Worm (Caenorhabditis elegans) whole organism, L4/young adult: ENCODE data around the gene swsn-4.

Experiments
- W03F9.2 ChIP-seq: fragments of 150-350 bp; optimal IDR thresholded peaks from 2 replicates; lab custom pipeline; 2014; ENCODE audit warnings: missing biosample characterization, missing genetic modification characterization
- dao-5 ChIP-seq: sonication (generic microtip); optimal IDR thresholded peaks from 2 replicates; lab custom pipeline; 2016; ENCODE audit warnings: missing genotype, missing genetic modification characterization, moderate library complexity, missing compliant biosample characterization
- him-1 ChIP-seq: sonication (generic microtip); optimal IDR thresholded peaks from 2 replicates; lab custom pipeline; 2016; ENCODE audit warnings: missing genotype, missing genetic modification reagents, missing genetic modification characterization, missing compliant biosample characterization

Gene swsn-4

ce11 chrIV:11105724-11106123, 20.1 kb upstream of the swsn-4 start, which contains the start of gene srlf-24:
Gene srlf-24 (minus strand): TSS chrIV:11105824.
- TF ChIP-seq W03F9.2 (tag; lab: Kevin White, UChicago) (no peak), him-1 (tag; lab: Kevin White, UChicago) (no peak), dao-5 (tag; lab: Kevin White, UChicago) (no peak)

- TF ChIP-seq dao-5 (tag; lab: Kevin White, UChicago) (no peak), W03F9.2 (tag; lab: Kevin White, UChicago) (no peak), him-1 (tag; lab: Kevin White, UChicago) (no peak)
Observed at ce11 chrIV:11109771-11110170, 16.1 kb upstream of the swsn-4 start, which contains the start of gene pigk-1. Gene pigk-1 (minus strand): TSS chrIV:11110018.

ce11 chrIV:11110995-11111619, 14.7 kb upstream of the swsn-4 start, which contains the start of gene rps-5:
Gene rps-5 (minus strand): TSS chrIV:11111045.
- no peak for TF ChIP-seq dao-5 (tag; lab: Kevin White, UChicago)
- TF ChIP-seq W03F9.2 (tag; lab: Kevin White, UChicago), result peak; percentile 71

ce11 chrIV:11111898-11112297, 13.9 kb upstream of the swsn-4 start:
- TF ChIP-seq dao-5 (tag; lab: Kevin White, UChicago) (no peak), W03F9.2 (tag; lab: Kevin White, UChicago) (no peak), him-1 (tag; lab: Kevin White, UChicago) (no peak)

- TF ChIP-seq W03F9.2 (tag; lab: Kevin White, UChicago) (no peak), him-1 (tag; lab: Kevin White, UChicago) (no peak), dao-5 (tag; lab: Kevin White, UChicago) (no peak)
Observed at ce11 chrIV:11112641-11113040, 13.2 kb upstream of the swsn-4 start, which contains the start of gene clc-9. Gene clc-9 (plus strand): TSS chrIV:11112941.

DNA sequence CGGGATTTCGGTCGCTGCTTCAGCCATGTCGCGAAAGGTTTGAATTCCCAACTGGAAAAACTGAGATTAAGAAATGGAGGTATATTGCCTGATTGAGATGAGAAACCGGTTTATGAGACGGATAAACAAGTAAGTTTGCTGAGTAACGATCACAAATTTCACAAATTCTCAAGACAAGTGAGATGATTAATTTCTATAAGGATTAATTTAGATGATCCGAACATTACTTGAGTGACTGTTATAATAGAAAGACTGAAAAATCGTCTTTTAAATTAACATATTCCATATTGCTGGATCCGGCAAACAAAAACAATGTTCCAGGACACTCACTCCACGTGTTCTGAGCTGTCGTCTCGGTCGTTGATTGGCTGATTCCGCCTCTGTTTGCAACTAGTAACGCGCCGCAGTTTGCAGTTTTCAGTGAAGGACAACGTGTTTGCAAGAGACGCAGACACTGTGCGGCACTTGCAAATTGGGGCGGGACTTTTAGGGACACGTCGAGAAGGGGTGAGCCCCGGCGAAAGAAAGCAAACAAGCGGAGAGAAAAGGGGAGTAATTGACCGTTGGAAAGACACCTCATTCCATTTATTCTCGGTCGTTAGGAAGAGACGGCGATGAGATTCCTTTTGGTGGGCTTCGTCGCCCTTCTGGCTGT, 6.9 kb upstream of the swsn-4 start, which contains the start of the genes imp-2 and enpl-1:
Gene imp-2 (minus strand): TSS at position 51 of the 655 bp plus-strand sequence.
Gene enpl-1 (plus strand): TSS at position 462 of the 655 bp plus-strand sequence.
- TF ChIP-seq W03F9.2 (tag; lab: Kevin White, UChicago) (peak; percentile 45), him-1 (tag; lab: Kevin White, UChicago) (no peak), dao-5 (tag; lab: Kevin White, UChicago) (no peak)

DNA sequence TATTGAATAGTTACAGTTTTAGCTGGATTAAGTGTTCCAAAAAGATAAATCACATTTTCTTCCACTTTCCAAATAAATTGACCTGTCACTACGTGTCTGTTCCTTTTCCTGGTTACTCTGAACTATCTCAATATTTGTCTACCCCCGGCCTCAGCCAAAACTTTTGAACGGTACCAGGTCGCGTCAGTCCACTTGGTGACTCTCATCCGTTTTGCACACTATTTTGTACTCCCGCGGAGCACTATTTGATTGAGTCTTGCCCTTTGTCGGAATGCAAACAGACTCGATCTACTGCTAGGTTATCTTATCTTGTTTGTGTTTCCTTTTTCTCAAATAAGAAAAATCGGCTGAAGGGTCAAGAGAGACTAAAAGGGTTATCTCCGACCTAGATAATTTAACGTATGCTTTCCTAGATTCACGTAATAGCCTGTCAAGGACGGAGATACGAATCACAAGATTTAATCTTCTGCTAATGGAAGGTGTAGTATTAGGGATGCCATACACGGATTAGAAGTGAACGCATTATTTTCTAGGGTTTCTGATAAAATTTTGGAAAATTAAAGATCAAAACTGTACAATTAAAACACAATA, 5.8 kb upstream of the swsn-4 start:
- TF ChIP-seq him-1 (tag; lab: Kevin White, UChicago) (no peak), W03F9.2 (tag; lab: Kevin White, UChicago) (no peak), dao-5 (tag; lab: Kevin White, UChicago) (no peak)

- no peak for TF ChIP-seq dao-5 (tag; lab: Kevin White, UChicago)
Observed at ce11 chrIV:11124674-11125073, 1.1 kb upstream of the swsn-4 start, which contains the start of gene spo-11. Gene spo-11 (minus strand): TSS chrIV:11124862.

- TF ChIP-seq him-1 (tag; lab: Kevin White, UChicago) (no peak), W03F9.2 (tag; lab: Kevin White, UChicago) (no peak), dao-5 (tag; lab: Kevin White, UChicago) (no peak)
Observed at ce11 chrIV:11125200-11125599, 624 bp upstream of the swsn-4 start.

- TF ChIP-seq W03F9.2 (tag; lab: Kevin White, UChicago) (no peak), dao-5 (tag; lab: Kevin White, UChicago) (no peak), him-1 (tag; lab: Kevin White, UChicago) (no peak)
Observed at ce11 chrIV:11125604-11126003, 220 bp upstream of the swsn-4 start.

DNA sequence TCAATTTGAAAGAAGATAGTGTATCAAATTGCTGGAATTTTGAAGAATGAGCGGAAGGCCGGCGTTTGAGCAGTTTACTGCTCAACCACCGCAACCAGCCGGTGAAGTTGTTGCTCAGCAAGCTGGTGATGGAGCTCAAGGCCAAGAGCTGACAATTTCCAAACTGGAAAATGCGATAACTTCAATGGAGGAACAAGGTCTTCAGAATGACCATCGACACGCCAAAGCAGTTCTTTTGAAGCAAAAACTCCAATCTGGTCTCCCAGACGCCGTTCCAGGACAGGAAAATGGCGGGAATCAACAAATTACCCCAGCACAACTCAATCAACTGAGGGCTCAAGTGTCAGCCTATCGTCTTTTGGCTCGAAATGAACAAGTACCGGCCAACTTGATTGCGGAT, 204 bp downstream of the swsn-4 start:
- TF ChIP-seq dao-5 (tag; lab: Kevin White, UChicago) (no peak), W03F9.2 (tag; lab: Kevin White, UChicago) (no peak), him-1 (tag; lab: Kevin White, UChicago) (no peak)

ce11 chrIV:11130774-11131173, 5.0 kb downstream of the swsn-4 start:
- TF ChIP-seq dao-5 (tag; lab: Kevin White, UChicago), result no peak
- no peak for TF ChIP-seq him-1 (tag; lab: Kevin White, UChicago)
- TF ChIP-seq W03F9.2 (tag; lab: Kevin White, UChicago), result no peak

- TF ChIP-seq W03F9.2 (tag; lab: Kevin White, UChicago) (no peak), him-1 (tag; lab: Kevin White, UChicago) (no peak), dao-5 (tag; lab: Kevin White, UChicago) (no peak)
Observed at ce11 chrIV:11131268-11131667, 5.4 kb downstream of the swsn-4 start, which contains the start of gene ard-1. Gene ard-1 (plus strand): TSS chrIV:11131279.
